Fruit fly (Drosophila melanogaster): Measurements from ENCODE around the gene CG4278.
A peak's percentile ranks its signal among the peaks of the same experiment; 100 is the strongest.

- TF ChIP-seq Dll (optimal IDR thresholded peaks at IDR 0.05) = peak; percentile 67
- TF ChIP-seq usp (GFP tag; optimal IDR thresholded peaks at IDR 0.05) = no peak
- TF ChIP-seq CG8478 (optimal IDR thresholded peaks at IDR 0.05) = no peak
- no peak for TF ChIP-seq EcR (GFP tag; optimal IDR thresholded peaks at IDR 0.05)
- no peak for TF ChIP-seq pan (optimal IDR thresholded peaks at IDR 0.05)
Measured at dm6 chr2L:16286360-16287005, 40.4 kb upstream of the CG4278 start.
